Worm (Caenorhabditis elegans) whole organism, L4 larva: ENCODE data around the gene Y61A9LA.3.

Experiments used
- F26F4.8 ChIP-seq: fragments of 200-800 bp; sonication (Bioruptor generic); conservative IDR thresholded peaks from 2 replicates; pipeline ENCODE4 v1.3.6; 2022; ENCODE audit warnings: missing genetic modification characterization, missing compliant biosample characterization
- F37D6.2 ChIP-seq: sonication (generic microtip); optimal IDR thresholded peaks from 2 replicates; lab custom pipeline; 2016; ENCODE audit warnings: mild to moderate bottlenecking, missing genetic modification characterization, missing compliant biosample characterization
- R02D3.7 ChIP-seq: fragments of 150-350 bp; sonication (generic microtip); optimal IDR thresholded peaks from 3 replicates; lab custom pipeline; 2014; ENCODE audit warnings: missing biosample characterization, missing genetic modification characterization
- T26A8.4 ChIP-seq: fragments of 200-800 bp; sonication (Bioruptor generic); IDR thresholded peaks from 2 replicates; pipeline ENCODE4 v1.3.6; 2022; ENCODE audit warnings: missing genetic modification characterization, missing compliant biosample characterization
- Y75B8A.6 ChIP-seq: fragments of 200-800 bp; sonication (Bioruptor generic); IDR thresholded peaks from 2 replicates; pipeline ENCODE4 v1.3.6; 2022; ENCODE audit warnings: missing genetic modification reagents, missing genetic modification characterization, missing compliant biosample characterization
- ZK546.5 ChIP-seq, 2 experiments: sonication (generic microtip); optimal IDR thresholded peaks; 2 replicates each; lab custom pipeline; 2017; ENCODE audit warnings: missing biosample characterization in 2 of 2, missing genetic modification characterization in 2 of 2
- aly-2 ChIP-seq: sonication (generic microtip); optimal IDR thresholded peaks from 2 replicates; lab custom pipeline; 2018; ENCODE audit warnings: missing biosample characterization, missing genetic modification characterization
- attf-4 ChIP-seq: sonication (generic microtip); optimal IDR thresholded peaks from 3 replicates; lab custom pipeline; 2017; ENCODE audit warnings: missing biosample characterization, missing genetic modification characterization
- ceh-62 ChIP-seq: sonication (generic microtip); optimal IDR thresholded peaks from 2 replicates; lab custom pipeline; 2017; ENCODE audit warnings: missing biosample characterization, missing genetic modification characterization
- ceh-82 ChIP-seq: sonication (generic microtip); optimal IDR thresholded peaks from 2 replicates; lab custom pipeline; 2017; ENCODE audit warnings: missing biosample characterization, missing genetic modification characterization
- ces-1 ChIP-seq: fragments of 150-350 bp; sonication (generic microtip); optimal IDR thresholded peaks from 4 replicates; lab custom pipeline; 2014; ENCODE audit warnings: missing biosample characterization, missing genetic modification reagents, missing genetic modification characterization
- daf-16 ChIP-seq, 3 experiments: sonication (generic microtip); optimal IDR thresholded peaks; 2 replicates each; lab custom pipeline; 2016 to 2017; ENCODE audit warnings: missing genetic modification characterization in 3 of 3, missing genetic modification reagents in 3 of 3, mild to moderate bottlenecking in 2 of 3, missing compliant biosample characterization in 2 of 3, missing biosample characterization in 1 of 3, moderate library complexity in 1 of 3
- daf-8 ChIP-seq: fragments of 200-800 bp; sonication (Bioruptor generic); IDR thresholded peaks from 2 replicates; pipeline ENCODE4 v1.3.6; 2022; ENCODE audit warnings: missing genetic modification characterization, missing compliant biosample characterization
- dmd-6 ChIP-seq: fragments of 200-800 bp; sonication (Bioruptor generic); IDR thresholded peaks from 2 replicates; pipeline ENCODE4 v1.3.6; 2022; ENCODE audit warnings: missing genetic modification reagents, missing genetic modification characterization, missing compliant biosample characterization
- dmd-9 ChIP-seq: fragments of 200-800 bp; sonication (Bioruptor generic); IDR thresholded peaks from 2 replicates; pipeline ENCODE4 v1.3.6; 2022; ENCODE audit warnings: missing genetic modification reagents, missing genetic modification characterization, missing compliant biosample characterization
- dpl-1 ChIP-seq: fragments of 150-350 bp; optimal IDR thresholded peaks from 2 replicates; lab custom pipeline; 2014; ENCODE audit warnings: missing biosample characterization, missing genetic modification reagents, missing genetic modification characterization
- dve-1 ChIP-seq: sonication (generic microtip); optimal IDR thresholded peaks from 2 replicates; lab custom pipeline; 2017; ENCODE audit warnings: antibody characterized with exemption, mild to moderate bottlenecking, missing genetic modification characterization, missing compliant biosample characterization; ENCODE audit not compliant: insufficient read depth
- fos-1 ChIP-seq: fragments of 150-350 bp; optimal IDR thresholded peaks from 2 replicates; lab custom pipeline; 2014; ENCODE audit warnings: missing biosample characterization, missing genetic modification characterization
- hif-1 ChIP-seq, 2 experiments: sonication (generic microtip); optimal IDR thresholded peaks; 2 replicates each; lab custom pipeline; 2016 to 2017; ENCODE audit warnings: missing compliant biosample characterization in 2 of 2, missing genetic modification characterization in 2 of 2, missing genetic modification reagents in 2 of 2, missing genotype in 2 of 2, mild to moderate bottlenecking in 1 of 2
- hmg-1.1 ChIP-seq: fragments of 200-800 bp; sonication (Bioruptor generic); IDR thresholded peaks from 2 replicates; pipeline ENCODE4 v1.3.6; 2022; ENCODE audit warnings: missing genetic modification reagents, missing genetic modification characterization, missing compliant biosample characterization
- lin-1 ChIP-seq: fragments of 200-800 bp; sonication (Bioruptor generic); IDR thresholded peaks from 2 replicates; pipeline ENCODE4 v1.3.6; 2022; ENCODE audit warnings: missing genetic modification reagents, missing genetic modification characterization, missing compliant biosample characterization
- lin-13 ChIP-seq: fragments of 150-350 bp; optimal IDR thresholded peaks from 2 replicates; lab custom pipeline; 2014; ENCODE audit warnings: missing biosample characterization, missing genetic modification reagents, missing genetic modification characterization
- lin-29 ChIP-seq: fragments of 200-800 bp; sonication (Bioruptor generic); IDR thresholded peaks from 2 replicates; pipeline ENCODE4 v1.3.6; 2022; ENCODE audit warnings: missing genetic modification reagents, missing genetic modification characterization, missing compliant biosample characterization
- lin-39 ChIP-seq: fragments of 150-350 bp; optimal IDR thresholded peaks from 2 replicates; lab custom pipeline; 2014; ENCODE audit warnings: missing biosample characterization, missing genetic modification reagents, missing genetic modification characterization
- lir-3 ChIP-seq: sonication (generic microtip); optimal IDR thresholded peaks from 2 replicates; lab custom pipeline; 2016; ENCODE audit warnings: mild to moderate bottlenecking, missing genetic modification characterization, missing compliant biosample characterization
- madf-5 ChIP-seq, 2 experiments: fragments of 200-800 bp; sonication (Bioruptor generic); IDR thresholded peaks; 2 replicates each; pipeline ENCODE4 v1.3.6; 2022; ENCODE audit warnings: missing compliant biosample characterization in 2 of 2, missing genetic modification characterization in 2 of 2
- mdl-1 ChIP-seq, 2 experiments: fragments of 150-350 bp in 1 of 2; sonication (generic microtip) in 1 of 2; optimal IDR thresholded peaks; 2 replicates each; lab custom pipeline; 2014 to 2017; ENCODE audit warnings: missing biosample characterization in 2 of 2, missing genetic modification characterization in 2 of 2
- mdt-29 ChIP-seq: fragments of 200-800 bp; sonication (Bioruptor generic); IDR thresholded peaks from 2 replicates; pipeline ENCODE4 v1.3.6; 2022; ENCODE audit warnings: missing genetic modification reagents, missing genetic modification characterization, missing compliant biosample characterization
- mep-1 ChIP-seq: fragments of 150-350 bp; sonication (generic microtip); optimal IDR thresholded peaks from 3 replicates; lab custom pipeline; 2014; ENCODE audit warnings: missing biosample characterization, missing genetic modification characterization
- mxl-3 ChIP-seq: fragments of 200-800 bp; sonication (Bioruptor generic); optimal IDR thresholded peaks from 2 replicates; lab custom pipeline; 2018; ENCODE audit warnings: mild to moderate bottlenecking, missing genetic modification characterization, missing compliant biosample characterization
- nhr-111 ChIP-seq: fragments of 200-800 bp; sonication (Bioruptor generic); optimal IDR thresholded peaks from 2 replicates; lab custom pipeline; 2018; ENCODE audit warnings: mild to moderate bottlenecking, missing genetic modification characterization, missing compliant biosample characterization
- nhr-237 ChIP-seq: sonication (generic microtip); optimal IDR thresholded peaks from 2 replicates; lab custom pipeline; 2017; ENCODE audit warnings: missing biosample characterization, missing genetic modification characterization
- nhr-28 ChIP-seq: fragments of 150-350 bp; optimal IDR thresholded peaks from 2 replicates; lab custom pipeline; 2014; ENCODE audit warnings: missing biosample characterization, missing genetic modification characterization
- nhr-48 ChIP-seq: sonication (generic microtip); optimal IDR thresholded peaks from 2 replicates; lab custom pipeline; 2016; ENCODE audit warnings: mild to moderate bottlenecking, missing genetic modification characterization, missing compliant biosample characterization
- nhr-6 ChIP-seq: fragments of 150-350 bp; optimal IDR thresholded peaks from 2 replicates; lab custom pipeline; 2014; ENCODE audit warnings: missing biosample characterization, missing genetic modification characterization
- nhr-77 ChIP-seq: fragments of 150-350 bp; optimal IDR thresholded peaks from 2 replicates; lab custom pipeline; 2014; ENCODE audit warnings: missing biosample characterization, missing genetic modification characterization
- php-3 ChIP-seq: fragments of 200-800 bp; sonication (Bioruptor generic); IDR thresholded peaks from 2 replicates; pipeline ENCODE4 v1.3.6; 2022; ENCODE audit warnings: missing genetic modification reagents, missing genetic modification characterization, missing compliant biosample characterization
- pqm-1 ChIP-seq: sonication (generic microtip); optimal IDR thresholded peaks from 2 replicates; lab custom pipeline; 2017; ENCODE audit warnings: missing biosample characterization, missing genetic modification characterization
- set-16 ChIP-seq: fragments of 200-800 bp; sonication (Bioruptor generic); IDR thresholded peaks from 2 replicates; pipeline ENCODE4 v1.3.6; 2022; ENCODE audit warnings: missing genetic modification reagents, missing genetic modification characterization, missing compliant biosample characterization
- skn-1 ChIP-seq: fragments of 150-350 bp; optimal IDR thresholded peaks from 2 replicates; lab custom pipeline; 2014; ENCODE audit warnings: missing biosample characterization, missing genetic modification characterization
- snpc-1.2 ChIP-seq: fragments of 200-800 bp; sonication (Bioruptor generic); IDR thresholded peaks from 2 replicates; pipeline ENCODE4 v1.3.6; 2022; ENCODE audit warnings: missing genetic modification reagents, missing genetic modification characterization, missing compliant biosample characterization
- snpc-4 ChIP-seq: fragments of 150-350 bp; optimal IDR thresholded peaks from 2 replicates; lab custom pipeline; 2014; ENCODE audit warnings: missing biosample characterization, missing genetic modification characterization
- spr-3 ChIP-seq: fragments of 200-800 bp; sonication (Bioruptor generic); optimal IDR thresholded peaks from 2 replicates; lab custom pipeline; 2018; ENCODE audit warnings: mild to moderate bottlenecking, missing genetic modification characterization, missing compliant biosample characterization
- tag-97 ChIP-seq: fragments of 200-800 bp; sonication (Bioruptor generic); IDR thresholded peaks from 2 replicates; pipeline ENCODE4 v1.3.6; 2022; ENCODE audit warnings: missing genetic modification characterization, missing compliant biosample characterization
- unc-130 ChIP-seq: sonication (generic microtip); optimal IDR thresholded peaks from 2 replicates; lab custom pipeline; 2016; ENCODE audit warnings: missing genetic modification reagents, missing genetic modification characterization, missing compliant biosample characterization
- unc-62 ChIP-seq, 3 experiments: fragments of 150-350 bp in 1 of 3; sonication (generic microtip); optimal IDR thresholded peaks in 2 of 3; peaks in 1 of 3; 1 replicate in 1 of 3; 2 replicates in 2 of 3; lab custom pipeline; 2014 to 2017; ENCODE audit warnings: missing biosample characterization in 3 of 3, missing genetic modification characterization in 3 of 3, missing genetic modification reagents in 3 of 3, missing genotype in 1 of 3
- vab-7 ChIP-seq: fragments of 200-800 bp; sonication (Bioruptor generic); IDR thresholded peaks from 2 replicates; pipeline ENCODE4 v1.3.6; 2022; ENCODE audit warnings: missing genetic modification reagents, missing genetic modification characterization, missing compliant biosample characterization
- zag-1 ChIP-seq: fragments of 150-350 bp; optimal IDR thresholded peaks from 2 replicates; lab custom pipeline; 2014; ENCODE audit warnings: missing biosample characterization, missing genetic modification characterization
- zfp-3 ChIP-seq: fragments of 200-800 bp; sonication (Bioruptor generic); conservative IDR thresholded peaks from 2 replicates; pipeline ENCODE4 v1.3.6; 2022; ENCODE audit warnings: missing genetic modification reagents, missing genetic modification characterization, missing compliant biosample characterization
- ztf-7 ChIP-seq: fragments of 150-350 bp; optimal IDR thresholded peaks from 2 replicates; lab custom pipeline; 2014; ENCODE audit warnings: missing biosample characterization, missing genetic modification characterization

The Y61A9LA.3 gene

DNA sequence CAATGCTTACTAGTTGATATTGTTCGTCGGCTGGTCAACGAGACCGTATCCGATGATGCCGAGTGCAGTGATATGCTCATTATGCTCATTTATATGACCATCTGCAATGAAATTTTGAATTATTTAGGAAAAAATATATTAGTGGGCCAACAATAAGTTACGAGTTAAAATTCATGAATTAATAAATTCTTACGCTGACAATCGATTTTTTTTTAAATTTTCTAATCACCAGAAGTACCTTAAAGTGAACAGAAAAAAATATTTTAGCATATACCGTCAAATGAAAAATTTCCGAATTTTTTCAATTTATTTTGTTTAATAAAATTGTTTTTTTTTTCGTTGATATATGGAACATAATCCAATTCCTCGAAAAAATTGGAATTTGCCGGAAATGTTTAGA is 21.7 kb upstream of the Y61A9LA.3 start, which contains the start of gene sos-1:
Gene sos-1, minus strand, starts transcription at position 101 of the 400 bp plus-strand sequence.
- no peak for TF ChIP-seq dmd-9 (GFP tag; lab: Robert Waterston, UW)
- peak in 1 of 2 experiments; percentile 14 for TF ChIP-seq unc-62 (GFP tag; optimal IDR thresholded peaks at IDR 0.05 in 1 of 2; lab: Kevin White, UChicago)
- no peak for TF ChIP-seq unc-62 (tag; optimal IDR thresholded peaks at IDR 0.05; lab: Kevin White, UChicago)

DNA sequence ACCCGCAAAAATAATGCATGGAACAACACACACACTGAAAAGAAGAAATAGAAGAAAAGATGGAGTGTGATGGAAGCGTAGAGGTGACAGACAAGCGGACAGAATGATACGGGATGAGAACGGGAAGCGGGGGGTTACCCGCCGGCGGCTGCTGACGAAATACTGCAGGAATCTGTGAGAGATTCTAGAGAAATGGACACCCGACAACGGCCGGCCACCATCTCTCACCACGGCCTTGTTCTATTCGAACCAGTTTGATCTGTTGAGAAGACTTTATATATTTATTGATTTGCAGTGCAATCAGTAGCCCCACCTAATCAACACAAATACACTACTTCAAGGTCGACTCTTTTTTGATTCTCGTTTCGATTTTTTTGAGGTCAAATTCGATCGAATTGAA is 20.5 kb upstream of the Y61A9LA.3 start:
- no peak for TF ChIP-seq lin-29
- no peak for TF ChIP-seq fos-1 (tag; lab: Kevin White, UChicago)
- TF ChIP-seq ceh-62, result no peak
- no peak for TF ChIP-seq F37D6.2
- TF ChIP-seq mxl-3 (GFP tag; lab: Kevin White, UChicago), result peak; percentile 74
- no peak for TF ChIP-seq ztf-7 (tag; lab: Kevin White, UChicago)
- no peak for TF ChIP-seq pqm-1 (tag; lab: Kevin White, UChicago)
- no peak for TF ChIP-seq lin-13 (GFP tag; lab: Kevin White, UChicago)
- TF ChIP-seq F26F4.8 (GFP tag; lab: Robert Waterston, UW), result no peak
- TF ChIP-seq snpc-1.2 (GFP tag; lab: Robert Waterston, UW), result no peak
- peak; percentile 31 for TF ChIP-seq dve-1 (tag; lab: Kevin White, UChicago)
- peak; percentile 48 for TF ChIP-seq nhr-48
- TF ChIP-seq spr-3 (GFP tag; lab: Kevin White, UChicago), result no peak
- TF ChIP-seq dmd-6 (GFP tag; lab: Robert Waterston, UW), result peak; percentile 45; the same call in 1 of the 2 replicates
- TF ChIP-seq mep-1, result peak; percentile 43
- TF ChIP-seq nhr-28, result peak; percentile 83
- TF ChIP-seq zag-1 (tag; lab: Kevin White, UChicago), result no peak
- TF ChIP-seq nhr-111 (GFP tag; lab: Kevin White, UChicago), result no peak
- TF ChIP-seq R02D3.7 (tag; lab: Kevin White, UChicago), result no peak
- TF ChIP-seq daf-16 (GFP tag; optimal IDR thresholded peaks at IDR 0.05; lab: Kevin White, UChicago), result no peak
- TF ChIP-seq daf-16 (tag; optimal IDR thresholded peaks at IDR 0.05; lab: Kevin White, UChicago), result peak; percentile 44
- no peak for TF ChIP-seq ceh-82 (tag; lab: Kevin White, UChicago)
- TF ChIP-seq nhr-6 (tag; lab: Kevin White, UChicago), result no peak
- TF ChIP-seq dpl-1, result peak; percentile 10
- no peak for TF ChIP-seq attf-4
- no peak for TF ChIP-seq nhr-237
- TF ChIP-seq php-3 (GFP tag; lab: Robert Waterston, UW), result no peak
- no peak for TF ChIP-seq daf-8 (GFP tag; lab: Robert Waterston, UW)
- TF ChIP-seq madf-5 (GFP tag; IDR thresholded peaks at IDR 0.05; lab: Robert Waterston, UW), result no peak
- TF ChIP-seq mdt-29 (GFP tag; lab: Robert Waterston, UW), result no peak
- no peak for TF ChIP-seq lir-3 (tag; lab: Kevin White, UChicago)
- TF ChIP-seq hif-1 (tag; optimal IDR thresholded peaks at IDR 0.05; lab: Kevin White, UChicago), result no peak
- no peak for TF ChIP-seq ZK546.5 (tag; optimal IDR thresholded peaks at IDR 0.05; lab: Kevin White, UChicago)
- TF ChIP-seq nhr-77 (tag; lab: Kevin White, UChicago), result peak; percentile 60
- no peak for TF ChIP-seq vab-7 (GFP tag; lab: Robert Waterston, UW)
- TF ChIP-seq Y75B8A.6 (GFP tag; lab: Robert Waterston, UW), result no peak
- no peak for TF ChIP-seq lin-1 (GFP tag; lab: Robert Waterston, UW)
- no peak for TF ChIP-seq T26A8.4 (GFP tag; lab: Robert Waterston, UW)
- peak; percentile 37; the same call in 1 of the 2 replicates for TF ChIP-seq set-16 (GFP tag; lab: Robert Waterston, UW)
- TF ChIP-seq skn-1 (tag; lab: Kevin White, UChicago), result no peak
- TF ChIP-seq lin-39, result no peak
- no peak for TF ChIP-seq zfp-3
- TF ChIP-seq ces-1 (GFP tag; lab: Kevin White, UChicago), result no peak
- peak; percentile 14 to 68 for TF ChIP-seq mdl-1 (tag; optimal IDR thresholded peaks at IDR 0.05; lab: Kevin White, UChicago)
- no peak for TF ChIP-seq tag-97
- TF ChIP-seq snpc-4 (tag; lab: Kevin White, UChicago), result no peak
- TF ChIP-seq hmg-1.1, result peak; percentile 35; the same call in 1 of the 2 replicates
- TF ChIP-seq aly-2 (tag; lab: Kevin White, UChicago), result no peak
- no peak for TF ChIP-seq unc-130 (GFP tag; lab: Kevin White, UChicago)
